Worm (Caenorhabditis elegans) whole organism, L4 larva: ENCODE results near the gene Y102A5C.36.

ENCODE experiments used
- ama-1 ChIP-seq: fragments of 150-350 bp; optimal IDR thresholded peaks from 2 replicates; lab custom pipeline; 2014; ENCODE audit warnings: inconsistent platforms, mixed read lengths
- fkh-10 ChIP-seq: fragments of 150-350 bp; optimal IDR thresholded peaks from 2 replicates; lab custom pipeline; 2014; ENCODE audit warnings: missing biosample characterization, missing genetic modification reagents, missing genetic modification characterization
- nhr-111 ChIP-seq: fragments of 200-800 bp; sonication (Bioruptor generic); optimal IDR thresholded peaks from 2 replicates; lab custom pipeline; 2018; ENCODE audit warnings: mild to moderate bottlenecking, missing genetic modification characterization, missing compliant biosample characterization
- nhr-237 ChIP-seq: sonication (generic microtip); optimal IDR thresholded peaks from 2 replicates; lab custom pipeline; 2017; ENCODE audit warnings: missing biosample characterization, missing genetic modification characterization

- TF ChIP-seq ama-1 (lab: Kevin White, UChicago), result no peak
- no peak for TF ChIP-seq nhr-237 (tag; lab: Kevin White, UChicago)
- no peak for TF ChIP-seq nhr-111 (GFP tag; lab: Kevin White, UChicago)
- TF ChIP-seq fkh-10 (GFP tag; lab: Kevin White, UChicago), result no peak
Measured at ce11 chrV:16882260-16882918, 44.9 kb downstream of the Y102A5C.36 start, which contains the start of the genes F09C6.11 and F09C6.12.
